Worm (Caenorhabditis elegans) whole organism, late embryonic: ENCODE results near the gene sir-2.3.

Source experiments
- C08G9.2 ChIP-seq: sonication (generic microtip); optimal IDR thresholded peaks from 2 replicates; lab custom pipeline; 2016; ENCODE audit warnings: mild to moderate bottlenecking, missing genetic modification characterization, moderate library complexity, missing compliant biosample characterization
- K02D7.2 ChIP-seq: sonication (generic microtip); optimal IDR thresholded peaks from 2 replicates; lab custom pipeline; 2017; ENCODE audit warnings: mild to moderate bottlenecking, missing genetic modification characterization, missing compliant biosample characterization
- K09A11.1 ChIP-seq: sonication (generic microtip); optimal IDR thresholded peaks from 2 replicates; lab custom pipeline; 2017; ENCODE audit warnings: antibody characterized with exemption, mild to moderate bottlenecking, missing genetic modification characterization, missing compliant biosample characterization; ENCODE audit not compliant: insufficient read depth
- T23F11.4 ChIP-seq: fragments of 200-800 bp; sonication (Bioruptor generic); optimal IDR thresholded peaks from 2 replicates; lab custom pipeline; 2018; ENCODE audit warnings: mild to moderate bottlenecking, missing genetic modification characterization, missing compliant biosample characterization
- ama-1 ChIP-seq: fragments of 150-350 bp; optimal IDR thresholded peaks from 2 replicates; lab custom pipeline; 2014
- ceh-14 ChIP-seq: sonication (generic microtip); optimal IDR thresholded peaks from 2 replicates; lab custom pipeline; 2016; ENCODE audit warnings: missing genotype, missing genetic modification characterization, missing compliant biosample characterization
- ceh-30 ChIP-seq: fragments of 150-350 bp; optimal IDR thresholded peaks from 2 replicates; lab custom pipeline; 2014; ENCODE audit warnings: missing biosample characterization, missing genetic modification characterization
- ceh-31 ChIP-seq: sonication (generic microtip); optimal IDR thresholded peaks from 2 replicates; lab custom pipeline; 2016; ENCODE audit warnings: missing genetic modification characterization, missing compliant biosample characterization
- ceh-34 ChIP-seq: sonication (generic microtip); optimal IDR thresholded peaks from 2 replicates; lab custom pipeline; 2016; ENCODE audit warnings: mild to moderate bottlenecking, missing genetic modification characterization, missing compliant biosample characterization
- ceh-48 ChIP-seq: sonication (generic microtip); optimal IDR thresholded peaks from 2 replicates; lab custom pipeline; 2016; ENCODE audit warnings: missing genetic modification characterization, inconsistent platforms, missing compliant biosample characterization
- ceh-6 ChIP-seq: fragments of 200-800 bp; sonication (Bioruptor generic); optimal IDR thresholded peaks from 2 replicates; lab custom pipeline; 2018; ENCODE audit warnings: mild to moderate bottlenecking, missing genetic modification characterization, missing compliant biosample characterization
- che-1 ChIP-seq: sonication (generic microtip); optimal IDR thresholded peaks from 2 replicates; lab custom pipeline; 2016; ENCODE audit warnings: mild to moderate bottlenecking, missing genetic modification characterization, missing compliant biosample characterization
- elt-2 ChIP-seq: sonication (generic microtip); optimal IDR thresholded peaks from 2 replicates; lab custom pipeline; 2016; ENCODE audit warnings: missing genetic modification reagents, missing genetic modification characterization, missing compliant biosample characterization
- ets-4 ChIP-seq: sonication (generic microtip); optimal IDR thresholded peaks from 2 replicates; lab custom pipeline; 2016; ENCODE audit warnings: missing genetic modification characterization, missing compliant biosample characterization
- eyg-1 ChIP-seq: sonication (generic microtip); optimal IDR thresholded peaks from 2 replicates; lab custom pipeline; 2016; ENCODE audit warnings: missing genotype, missing genetic modification characterization, missing compliant biosample characterization
- fax-1 ChIP-seq: sonication (generic microtip); optimal IDR thresholded peaks from 2 replicates; lab custom pipeline; 2016; ENCODE audit warnings: missing genotype, missing genetic modification characterization, missing compliant biosample characterization
- fkh-10 ChIP-seq: fragments of 150-350 bp; optimal IDR thresholded peaks from 2 replicates; lab custom pipeline; 2014; ENCODE audit warnings: missing biosample characterization, missing genetic modification reagents, missing genetic modification characterization
- fkh-6 ChIP-seq: sonication (generic microtip); optimal IDR thresholded peaks from 2 replicates; lab custom pipeline; 2016; ENCODE audit warnings: missing genetic modification characterization, missing compliant biosample characterization
- gmeb-2 ChIP-seq: sonication (generic microtip); optimal IDR thresholded peaks from 2 replicates; lab custom pipeline; 2016; ENCODE audit warnings: missing genetic modification characterization, inconsistent platforms, missing compliant biosample characterization
- hlh-15 ChIP-seq: sonication (generic microtip); optimal IDR thresholded peaks from 2 replicates; lab custom pipeline; 2016; ENCODE audit warnings: missing genetic modification characterization, missing compliant biosample characterization
- hlh-30 ChIP-seq: sonication (generic microtip); optimal IDR thresholded peaks from 2 replicates; lab custom pipeline; 2017; ENCODE audit warnings: antibody characterized with exemption, missing genetic modification characterization, missing compliant biosample characterization; ENCODE audit not compliant: insufficient read depth
- hlh-6 ChIP-seq: sonication (generic microtip); optimal IDR thresholded peaks from 2 replicates; lab custom pipeline; 2016; ENCODE audit warnings: missing genotype, missing genetic modification characterization, missing compliant biosample characterization
- madf-2 ChIP-seq: sonication (generic microtip); optimal IDR thresholded peaks from 2 replicates; lab custom pipeline; 2017; ENCODE audit warnings: missing genetic modification characterization, missing compliant biosample characterization
- mec-3 ChIP-seq: sonication (generic microtip); optimal IDR thresholded peaks from 2 replicates; lab custom pipeline; 2016; ENCODE audit warnings: borderline replicate concordance, missing genetic modification characterization, missing compliant biosample characterization
- nhr-232 ChIP-seq: sonication (generic microtip); optimal IDR thresholded peaks from 2 replicates; lab custom pipeline; 2016; ENCODE audit warnings: missing genetic modification characterization, missing compliant biosample characterization
- npax-4 ChIP-seq: sonication (generic microtip); optimal IDR thresholded peaks from 2 replicates; lab custom pipeline; 2016; ENCODE audit warnings: missing genetic modification characterization, missing compliant biosample characterization
- pag-3 ChIP-seq: sonication (generic microtip); optimal IDR thresholded peaks from 2 replicates; lab custom pipeline; 2016; ENCODE audit warnings: missing compliant biosample characterization, missing genetic modification characterization, borderline replicate concordance
- pat-9 ChIP-seq: fragments of 200-800 bp; sonication (Bioruptor generic); optimal IDR thresholded peaks from 2 replicates; lab custom pipeline; 2018; ENCODE audit warnings: mild to moderate bottlenecking, missing genetic modification characterization, moderate library complexity, missing compliant biosample characterization
- pax-1 ChIP-seq: fragments of 150-350 bp; optimal IDR thresholded peaks from 2 replicates; lab custom pipeline; 2014; ENCODE audit warnings: missing biosample characterization, missing genetic modification characterization
- pqm-1 ChIP-seq: sonication (generic microtip); optimal IDR thresholded peaks from 2 replicates; lab custom pipeline; 2016; ENCODE audit warnings: missing genetic modification characterization, missing compliant biosample characterization
- sdc-2 ChIP-seq: sonication (generic microtip); optimal IDR thresholded peaks from 2 replicates; lab custom pipeline; 2016; ENCODE audit warnings: missing genotype, missing genetic modification characterization, missing compliant biosample characterization
- sox-2 ChIP-seq: fragments of 200-800 bp; sonication (Bioruptor generic); IDR thresholded peaks from 2 replicates; pipeline ENCODE4 v1.3.6; 2022; ENCODE audit warnings: missing genetic modification reagents, missing genetic modification characterization, missing compliant biosample characterization
- sox-4 ChIP-seq: sonication (generic microtip); optimal IDR thresholded peaks from 2 replicates; lab custom pipeline; 2017; ENCODE audit warnings: mild to moderate bottlenecking, missing genetic modification characterization, inconsistent platforms, missing compliant biosample characterization
- tbx-7 ChIP-seq: sonication (generic microtip); optimal IDR thresholded peaks from 2 replicates; lab custom pipeline; 2016; ENCODE audit warnings: missing genotype, missing genetic modification characterization, missing compliant biosample characterization
- ttx-3 ChIP-seq: sonication (generic microtip); optimal IDR thresholded peaks from 2 replicates; lab custom pipeline; 2016; ENCODE audit warnings: missing genetic modification reagents, missing genetic modification characterization, missing compliant biosample characterization
- unc-86 ChIP-seq: sonication (generic microtip); optimal IDR thresholded peaks from 2 replicates; lab custom pipeline; 2016; ENCODE audit warnings: missing genetic modification characterization, missing compliant biosample characterization
- zip-5 ChIP-seq: sonication (generic microtip); optimal IDR thresholded peaks from 2 replicates; lab custom pipeline; 2016; ENCODE audit warnings: missing genetic modification characterization, missing compliant biosample characterization
- ztf-16 ChIP-seq: sonication (generic microtip); optimal IDR thresholded peaks from 2 replicates; lab custom pipeline; 2017; ENCODE audit warnings: missing genetic modification characterization, missing compliant biosample characterization

Gene sir-2.3

ce11 chrX:13293023-13293422 lies 38.5 kb upstream of the sir-2.3 start:
- TF ChIP-seq zip-5 (tag; lab: Kevin White, UChicago), result no peak
- TF ChIP-seq sdc-2 (tag; lab: Kevin White, UChicago), result no peak
- no peak for TF ChIP-seq ceh-31
- no peak for TF ChIP-seq sox-4 (tag; lab: Kevin White, UChicago)
- TF ChIP-seq unc-86 (tag; lab: Kevin White, UChicago), result no peak
- TF ChIP-seq hlh-30 (tag; lab: Kevin White, UChicago), result no peak
- TF ChIP-seq sox-2 (GFP tag; lab: Robert Waterston, UW), result no peak
- TF ChIP-seq madf-2 (tag; lab: Kevin White, UChicago), result no peak
- no peak for TF ChIP-seq pag-3 (tag; lab: Kevin White, UChicago)
- TF ChIP-seq eyg-1 (tag; lab: Kevin White, UChicago), result no peak
- TF ChIP-seq fkh-6, result no peak
- no peak for TF ChIP-seq nhr-232 (tag; lab: Kevin White, UChicago)
- TF ChIP-seq fax-1 (tag; lab: Kevin White, UChicago), result no peak
- no peak for TF ChIP-seq che-1 (tag; lab: Kevin White, UChicago)
- TF ChIP-seq C08G9.2 (tag; lab: Kevin White, UChicago), result no peak
- no peak for TF ChIP-seq gmeb-2
- TF ChIP-seq pat-9 (tag; lab: Kevin White, UChicago), result no peak
- TF ChIP-seq pqm-1 (tag; lab: Kevin White, UChicago), result no peak
- TF ChIP-seq ceh-30 (tag; lab: Kevin White, UChicago), result no peak
- TF ChIP-seq ttx-3 (tag; lab: Kevin White, UChicago), result no peak
- TF ChIP-seq, all 69 proteins: peak for 0

ce11 chrX:13294669-13295068 lies 36.8 kb upstream of the sir-2.3 start, which contains the start of gene srd-36:
Gene srd-36 (minus strand): TSS chrX:13294769.
- TF ChIP-seq ztf-16 (tag; lab: Kevin White, UChicago), result no peak

ce11 chrX:13300503-13300902 lies 31.0 kb upstream of the sir-2.3 start, which contains the start of gene srd-39:
Gene srd-39 (minus strand): TSS chrX:13300603.
- TF ChIP-seq gmeb-2 (no peak), ets-4 (no peak), pqm-1 (tag; lab: Kevin White, UChicago) (no peak), ceh-14 (tag; lab: Kevin White, UChicago) (no peak), T23F11.4 (GFP tag; lab: Kevin White, UChicago) (no peak), ceh-6 (GFP tag; lab: Kevin White, UChicago) (no peak), pax-1 (tag; lab: Kevin White, UChicago) (no peak), ceh-48 (tag; lab: Kevin White, UChicago) (no peak), ceh-31 (no peak), che-1 (tag; lab: Kevin White, UChicago) (no peak), sox-2 (GFP tag; lab: Robert Waterston, UW) (no peak), npax-4 (tag; lab: Kevin White, UChicago) (no peak)

ce11 chrX:13303357-13303756 lies 28.1 kb upstream of the sir-2.3 start, which contains the start of gene srd-42:
Gene srd-42 (minus strand): TSS chrX:13303457.
- TF ChIP-seq fkh-10, result no peak
- no peak for TF ChIP-seq tbx-7 (tag; lab: Kevin White, UChicago)
- no peak for TF ChIP-seq zip-5 (tag; lab: Kevin White, UChicago)
- TF ChIP-seq ceh-6 (GFP tag; lab: Kevin White, UChicago), result no peak
- no peak for TF ChIP-seq hlh-6 (tag; lab: Kevin White, UChicago)
- TF ChIP-seq ceh-48 (tag; lab: Kevin White, UChicago), result no peak
- no peak for TF ChIP-seq elt-2 (tag; lab: Kevin White, UChicago)
- TF ChIP-seq ets-4, result no peak
- no peak for TF ChIP-seq K02D7.2 (tag; lab: Kevin White, UChicago)
- TF ChIP-seq eyg-1 (tag; lab: Kevin White, UChicago), result no peak
- TF ChIP-seq ceh-34 (tag; lab: Kevin White, UChicago), result no peak
- TF ChIP-seq nhr-232 (tag; lab: Kevin White, UChicago), result no peak
- no peak for TF ChIP-seq ama-1 (lab: Kevin White, UChicago)
- no peak for TF ChIP-seq hlh-15
- TF ChIP-seq ceh-31, result no peak
- TF ChIP-seq sdc-2 (tag; lab: Kevin White, UChicago), result no peak
- no peak for TF ChIP-seq K09A11.1
- no peak for TF ChIP-seq mec-3
